Fruit fly (Drosophila melanogaster) whole organism, embryonic: ENCODE data around the gene CG46412.
A peak's percentile ranks its signal among the peaks of the same experiment; 100 is the strongest.

Source experiments
- Abd-B ChIP-seq: fragments of 200-800 bp; sonication (Bioruptor generic); optimal IDR thresholded peaks from 2 replicates; lab custom pipeline; 2018; ENCODE audit warnings: missing biosample characterization, mild to moderate bottlenecking, missing genetic modification characterization, moderate library complexity
- Atf3 ChIP-seq: fragments of 200-800 bp; sonication (Bioruptor generic); optimal IDR thresholded peaks from 3 replicates; lab custom pipeline; 2016; ENCODE audit warnings: missing biosample characterization, missing genetic modification characterization
- B-H2 ChIP-seq: fragments of 200-800 bp; sonication (Bioruptor generic); optimal IDR thresholded peaks from 2 replicates; lab custom pipeline; 2018; ENCODE audit warnings: missing biosample characterization, mild to moderate bottlenecking, missing genetic modification characterization
- Blimp-1 ChIP-seq: fragments of 200-800 bp; sonication (Bioruptor generic); optimal IDR thresholded peaks from 3 replicates; lab custom pipeline; 2018; ENCODE audit warnings: missing biosample characterization, missing genetic modification characterization, mild to moderate bottlenecking, moderate library complexity, missing genetic modification reagents
- CG10209 ChIP-seq: fragments of 200-800 bp; sonication (Bioruptor generic); optimal IDR thresholded peaks from 3 replicates; lab custom pipeline; 2017; ENCODE audit warnings: missing biosample characterization, mild to moderate bottlenecking, missing genetic modification characterization, missing genetic modification reagents
- CG10979 ChIP-seq: fragments of 200-800 bp; sonication (Bioruptor generic); optimal IDR thresholded peaks from 2 replicates; lab custom pipeline; 2018; ENCODE audit warnings: missing biosample characterization, mild to moderate bottlenecking, missing genetic modification characterization, moderate library complexity
- CG11247 ChIP-seq: fragments of 200-800 bp; sonication (Bioruptor generic); IDR thresholded peaks from 2 replicates; pipeline ENCODE4 v1.3.6; 2022; ENCODE audit warnings: missing biosample characterization, missing genetic modification characterization
- CG12299 ChIP-seq: fragments of 200-800 bp; sonication (Bioruptor generic); optimal IDR thresholded peaks from 2 replicates; lab custom pipeline; 2018; ENCODE audit warnings: missing biosample characterization, mild to moderate bottlenecking, missing genetic modification characterization
- CG12769 ChIP-seq: fragments of 200-800 bp; sonication (Bioruptor generic); optimal IDR thresholded peaks from 2 replicates; lab custom pipeline; 2019; ENCODE audit warnings: missing biosample characterization, mild to moderate bottlenecking, missing genetic modification characterization, moderate library complexity
- CG13296 ChIP-seq: fragments of 200-800 bp; sonication (Bioruptor generic); optimal IDR thresholded peaks from 3 replicates; lab custom pipeline; 2018; ENCODE audit warnings: missing biosample characterization, mild to moderate bottlenecking, missing genetic modification characterization
- CG15269 ChIP-seq: fragments of 200-800 bp; sonication (Bioruptor generic); optimal IDR thresholded peaks from 2 replicates; lab custom pipeline; 2018; ENCODE audit warnings: missing biosample characterization, mild to moderate bottlenecking, missing genetic modification characterization, moderate library complexity
- CG18476 ChIP-seq: fragments of 200-800 bp; sonication (Bioruptor generic); optimal IDR thresholded peaks from 2 replicates; lab custom pipeline; 2016; ENCODE audit warnings: missing biosample characterization, mild to moderate bottlenecking, missing genetic modification characterization
- CG18599 ChIP-seq: fragments of 200-800 bp; sonication (Bioruptor generic); optimal IDR thresholded peaks from 3 replicates; lab custom pipeline; 2017; ENCODE audit warnings: missing biosample characterization, missing genetic modification characterization, mild to moderate bottlenecking, moderate library complexity, missing genetic modification reagents
- CG18619 ChIP-seq: fragments of 200-800 bp; sonication (Bioruptor generic); optimal IDR thresholded peaks from 3 replicates; lab custom pipeline; 2017; ENCODE audit warnings: missing biosample characterization, mild to moderate bottlenecking, missing genetic modification characterization
- CG2678 ChIP-seq: fragments of 200-800 bp; sonication (Bioruptor generic); optimal IDR thresholded peaks from 3 replicates; lab custom pipeline; 2019; ENCODE audit warnings: missing biosample characterization, mild to moderate bottlenecking, missing genetic modification characterization, moderate library complexity
- CG34376 ChIP-seq: fragments of 200-800 bp; sonication (Bioruptor generic); optimal IDR thresholded peaks from 2 replicates; lab custom pipeline; 2018; ENCODE audit warnings: missing biosample characterization, mild to moderate bottlenecking, missing genetic modification characterization
- CG5180 ChIP-seq: fragments of 200-800 bp; sonication (Bioruptor generic); optimal IDR thresholded peaks from 3 replicates; lab custom pipeline; 2017; ENCODE audit warnings: missing biosample characterization, missing genetic modification characterization, mild to moderate bottlenecking, moderate library complexity, missing genetic modification reagents
- Dbx ChIP-seq: fragments of 200-800 bp; sonication (Bioruptor generic); IDR thresholded peaks from 3 replicates; pipeline ENCODE4 v1.3.6; 2022; ENCODE audit warnings: missing biosample characterization, missing genetic modification characterization
- Hey ChIP-seq: fragments of 200-800 bp; sonication (Bioruptor generic); optimal IDR thresholded peaks from 3 replicates; lab custom pipeline; 2018; ENCODE audit warnings: missing biosample characterization, mild to moderate bottlenecking, missing genetic modification characterization
- Hmx ChIP-seq: fragments of 200-800 bp; sonication (Bioruptor generic); optimal IDR thresholded peaks from 2 replicates; lab custom pipeline; 2016; ENCODE audit warnings: missing biosample characterization, missing genetic modification characterization
- Lim3 ChIP-seq: fragments of 200-800 bp; sonication (Bioruptor generic); IDR thresholded peaks from 2 replicates; pipeline ENCODE4 v1.3.6; 2022; ENCODE audit warnings: missing biosample characterization, missing genetic modification characterization
- Med ChIP-seq: fragments of 200-800 bp; sonication (Bioruptor generic); peaks from one replicate; lab custom pipeline; 2016; ENCODE audit warnings: missing biosample characterization, missing genetic modification characterization, mild to moderate bottlenecking, inconsistent platforms, moderate library complexity
- Meics ChIP-seq: fragments of 200-800 bp; sonication (Bioruptor generic); optimal IDR thresholded peaks from 2 replicates; lab custom pipeline; 2017; ENCODE audit warnings: missing biosample characterization, mild to moderate bottlenecking, missing genetic modification characterization
- Neu2 ChIP-seq: fragments of 200-800 bp; sonication (Bioruptor generic); optimal IDR thresholded peaks from 3 replicates; lab custom pipeline; 2016; ENCODE audit warnings: missing biosample characterization, missing genetic modification characterization, borderline replicate concordance
- Nf-YA ChIP-seq: fragments of 200-800 bp; sonication (Bioruptor generic); IDR thresholded peaks from 2 replicates; pipeline ENCODE4 v1.3.6; 2022; ENCODE audit warnings: missing biosample characterization, missing genetic modification characterization
- Nf-YC ChIP-seq: fragments of 200-800 bp; optimal IDR thresholded peaks from 3 replicates; lab custom pipeline; 2019; ENCODE audit warnings: missing biosample characterization, mild to moderate bottlenecking, missing genetic modification characterization, moderate library complexity
- NfI ChIP-seq: fragments of 200-800 bp; sonication (Bioruptor generic); optimal IDR thresholded peaks from 3 replicates; lab custom pipeline; 2018; ENCODE audit warnings: missing biosample characterization, mild to moderate bottlenecking, missing genetic modification characterization, moderate library complexity
- Optix ChIP-seq: fragments of 200-800 bp; sonication (Bioruptor generic); IDR thresholded peaks from 3 replicates; pipeline ENCODE4 v1.3.6; 2022; ENCODE audit warnings: missing biosample characterization, missing genetic modification characterization
- amos ChIP-seq: fragments of 200-800 bp; sonication (Bioruptor generic); IDR thresholded peaks from 2 replicates; pipeline ENCODE4 v1.3.6; 2022; ENCODE audit warnings: missing biosample characterization, missing genetic modification characterization; ENCODE audit not compliant: partially characterized antibody
- aop ChIP-seq: fragments of 200-800 bp; sonication (Bioruptor generic); IDR thresholded peaks from 2 replicates; pipeline ENCODE4 v1.3.6; 2022; ENCODE audit warnings: missing biosample characterization, missing genetic modification characterization
- ara ChIP-seq: fragments of 200-800 bp; sonication (Bioruptor generic); IDR thresholded peaks from 2 replicates; pipeline ENCODE4 v1.3.6; 2022; ENCODE audit warnings: missing biosample characterization, missing genetic modification characterization
- ato ChIP-seq: fragments of 200-800 bp; sonication (Bioruptor generic); IDR thresholded peaks from 2 replicates; pipeline ENCODE4 v1.3.6; 2022; ENCODE audit warnings: missing biosample characterization, missing genetic modification characterization; ENCODE audit not compliant: partially characterized antibody
- bcd ChIP-seq: fragments of 200-800 bp; sonication (Bioruptor generic); optimal IDR thresholded peaks from 2 replicates; lab custom pipeline; 2017; ENCODE audit warnings: missing biosample characterization, mild to moderate bottlenecking, missing genetic modification characterization
- crol ChIP-seq: fragments of 200-800 bp; sonication (Bioruptor generic); IDR thresholded peaks from 2 replicates; pipeline ENCODE4 v1.3.6; 2022; ENCODE audit warnings: missing biosample characterization, missing genetic modification characterization
- cwo ChIP-seq: fragments of 200-800 bp; sonication (Bioruptor generic); optimal IDR thresholded peaks from 3 replicates; lab custom pipeline; 2017; ENCODE audit warnings: missing biosample characterization, missing genetic modification characterization, mild to moderate bottlenecking, moderate library complexity, missing genetic modification reagents
- exex ChIP-seq: fragments of 200-800 bp; sonication (Bioruptor generic); optimal IDR thresholded peaks from 4 replicates; lab custom pipeline; 2018; ENCODE audit warnings: missing biosample characterization, mild to moderate bottlenecking, missing genetic modification characterization, moderate library complexity
- fd96Cb ChIP-seq: fragments of 200-800 bp; sonication (Bioruptor generic); optimal IDR thresholded peaks from 2 replicates; lab custom pipeline; 2018; ENCODE audit warnings: missing biosample characterization, mild to moderate bottlenecking, missing genetic modification characterization, moderate library complexity
- h ChIP-seq: fragments of >200 bp; optimal IDR thresholded peaks from 2 replicates; lab custom pipeline; 2017
- nau ChIP-seq: fragments of 200-800 bp; sonication (Bioruptor generic); optimal IDR thresholded peaks from 3 replicates; lab custom pipeline; 2017; ENCODE audit warnings: missing biosample characterization, mild to moderate bottlenecking, missing genetic modification characterization, missing genetic modification reagents
- org-1 ChIP-seq: fragments of 200-800 bp; sonication (Bioruptor generic); optimal IDR thresholded peaks from 2 replicates; lab custom pipeline; 2017; ENCODE audit warnings: missing biosample characterization, missing genetic modification characterization
- pan ChIP-seq, 4 experiments: fragments of >200 bp in 3 of 4; fragments of 200-800 bp in 1 of 4; sonication (Bioruptor generic) in 1 of 4; optimal IDR thresholded peaks in 3 of 4; IDR thresholded peaks in 1 of 4; 2 replicates each; pipeline versions ENCODE4 v1.3.6 to Lab custom; 2017 to 2022; ENCODE audit warnings: missing biosample characterization in 2 of 4, missing genetic modification characterization in 2 of 4, mixed read lengths in 1 of 4
- sd ChIP-seq: fragments of 200-800 bp; sonication (Bioruptor generic); optimal IDR thresholded peaks from 3 replicates; lab custom pipeline; 2018; ENCODE audit warnings: missing biosample characterization, mild to moderate bottlenecking, missing genetic modification characterization, moderate library complexity
- sens ChIP-seq: fragments of 200-800 bp; sonication (Bioruptor generic); peaks from one replicate; lab custom pipeline; 2016; ENCODE audit warnings: missing biosample characterization, missing genetic modification characterization
- sim ChIP-seq: fragments of 200-800 bp; sonication (Bioruptor generic); IDR thresholded peaks from 2 replicates; pipeline ENCODE4 v1.3.6; 2022; ENCODE audit warnings: missing biosample characterization, missing genetic modification characterization
- sob ChIP-seq: fragments of 200-800 bp; sonication (Bioruptor generic); IDR thresholded peaks from 2 replicates; pipeline ENCODE4 v1.3.6; 2022; ENCODE audit warnings: missing biosample characterization, missing genetic modification characterization
- sug ChIP-seq: fragments of 200-800 bp; optimal IDR thresholded peaks from 2 replicates; lab custom pipeline; 2019; ENCODE audit warnings: missing biosample characterization, mild to moderate bottlenecking, missing genetic modification characterization, moderate library complexity
- vfl ChIP-seq: fragments of 200-800 bp; sonication (Bioruptor generic); optimal IDR thresholded peaks from 2 replicates; lab custom pipeline; 2016; ENCODE audit warnings: missing biosample characterization, missing genetic modification characterization

CG46412 gene

dm6 chr3L:11530370-11530769 lies 33.5 kb downstream of the CG46412 start (continued):
- TF ChIP-seq fd96Cb (tag; lab: Kevin White, UChicago) = no peak
- peak; percentile 60 for TF ChIP-seq Med
- TF ChIP-seq Lim3 = peak; percentile 40; the same call in 1 of the 2 replicates
- peak; percentile 9 for TF ChIP-seq CG34376 (GFP tag; lab: Kevin White, UChicago)
- TF ChIP-seq cwo (GFP tag; lab: Kevin White, UChicago) = peak; percentile 30
- TF ChIP-seq CG11247 (GFP tag; lab: Robert Waterston, UW) = no peak
- TF ChIP-seq sens (GFP tag; lab: Kevin White, UChicago) = peak; percentile 69
- TF ChIP-seq Optix (GFP tag; lab: Robert Waterston, UW) = no peak
- TF ChIP-seq Hey = peak; percentile 41
- TF ChIP-seq CG18476 (GFP tag; lab: Kevin White, UChicago) = no peak
- no peak for TF ChIP-seq bcd (GFP tag; lab: Kevin White, UChicago)
- TF ChIP-seq Hmx (GFP tag; lab: Kevin White, UChicago) = no peak
- no peak for TF ChIP-seq Abd-B (GFP tag; lab: Kevin White, UChicago)
- TF ChIP-seq sim (GFP tag; lab: Robert Waterston, UW) = 0 out of 2 replicates have a peak, but pooled peaks have one; percentile 8
- peak; percentile 62 for TF ChIP-seq CG12769 (tag; lab: Kevin White, UChicago)
- no peak for TF ChIP-seq aop
- no peak for TF ChIP-seq Atf3
- TF ChIP-seq crol (GFP tag; lab: Robert Waterston, UW) = peak; percentile 64; the same call in 1 of the 2 replicates
- 0 out of 2 replicates have a peak, but pooled peaks have one; percentile 15 for TF ChIP-seq sob
- TF ChIP-seq amos (GFP tag; lab: Robert Waterston, UW) = no peak

DNA sequence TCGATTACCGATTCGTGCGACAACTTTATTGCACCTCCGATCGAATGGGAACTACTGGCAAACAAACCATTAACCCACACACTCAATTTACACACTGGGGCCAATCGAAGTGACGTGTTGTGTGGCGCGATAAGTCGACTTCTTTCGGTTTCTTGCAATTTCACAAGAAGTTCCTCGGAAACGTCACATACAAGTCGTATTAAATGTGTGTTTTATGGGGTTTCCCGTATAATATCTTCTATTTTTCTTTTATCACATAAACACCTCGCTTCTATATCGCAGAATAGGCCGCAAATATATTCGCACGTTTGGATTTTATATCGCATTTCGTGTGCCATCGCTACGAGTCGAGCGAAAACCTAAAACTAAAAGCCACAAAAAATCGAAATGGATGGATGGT lies 34.2 kb downstream of the CG46412 start:
- no peak for TF ChIP-seq org-1 (GFP tag; lab: Kevin White, UChicago)
- no peak for TF ChIP-seq ato (GFP tag; lab: Robert Waterston, UW)
- peak; percentile 1 for TF ChIP-seq sug
- peak; percentile 43 for TF ChIP-seq exex (tag; lab: Kevin White, UChicago)
- TF ChIP-seq NfI (GFP tag; lab: Kevin White, UChicago) = no peak
- TF ChIP-seq CG10979 (tag; lab: Kevin White, UChicago) = no peak
- no peak for TF ChIP-seq Blimp-1 (GFP tag; lab: Kevin White, UChicago)

DNA sequence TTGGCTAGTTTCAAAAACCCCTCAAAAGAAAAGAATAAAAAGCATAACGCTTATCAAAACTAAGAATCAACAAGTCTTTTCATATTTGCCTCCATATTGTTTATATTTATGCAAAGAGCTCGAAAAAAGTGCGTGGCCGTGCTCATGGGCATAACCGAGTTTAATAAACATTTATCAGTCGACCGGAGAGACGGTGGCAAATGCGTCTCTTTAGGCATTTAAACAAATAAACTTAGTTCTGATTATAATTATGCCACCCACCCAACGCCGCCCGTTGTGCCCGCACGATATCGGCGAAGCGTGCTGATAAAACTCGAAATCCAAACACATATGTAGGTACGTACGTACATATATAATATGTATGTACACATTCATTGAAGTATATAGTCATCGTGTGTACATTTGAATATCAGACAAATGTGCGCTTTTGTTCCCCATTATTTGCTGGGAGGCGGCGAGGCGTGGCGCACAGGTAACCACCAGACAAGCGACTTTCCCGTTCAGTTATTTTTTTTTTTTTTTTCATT lies 35.4 kb downstream of the CG46412 start:
- TF ChIP-seq Neu2 (GFP tag; lab: Kevin White, UChicago) (no peak), pan (optimal IDR thresholded peaks at IDR 0.05; lab: Kevin White, UChicago) (no peak), pan (GFP tag; optimal IDR thresholded peaks at IDR 0.05 in 1 of 2, IDR thresholded peaks at IDR 0.05 in 1 of 2) (peak in 1 of 2 experiments; percentile 37), Med (peak; percentile 32), Hey (peak; percentile 26), CG12769 (tag; lab: Kevin White, UChicago) (peak; percentile 37), CG18619 (peak; percentile 3), CG2678 (tag; lab: Kevin White, UChicago) (peak; percentile 65), Dbx (GFP tag; lab: Robert Waterston, UW) (0 out of 3 replicates have a peak, but pooled peaks have one; percentile 16), CG13296 (peak; percentile 61), CG5180 (GFP tag; lab: Kevin White, UChicago) (peak; percentile 16), CG15269 (tag; lab: Kevin White, UChicago) (peak; percentile 25), B-H2 (GFP tag; lab: Kevin White, UChicago) (no peak), CG10209 (GFP tag; lab: Kevin White, UChicago) (peak; percentile 37), h (lab: Kevin White, UChicago) (no peak), sd (tag; lab: Kevin White, UChicago) (peak; percentile 38), Meics (GFP tag; lab: Kevin White, UChicago) (peak; percentile 42), CG18599 (peak; percentile 69), CG12299 (peak; percentile 16), Nf-YC (tag; lab: Kevin White, UChicago) (peak; percentile 12), Nf-YA (GFP tag; lab: Robert Waterston, UW) (peak; percentile 16; the same call in 1 of the 2 replicates), ara (no peak), nau (GFP tag; lab: Kevin White, UChicago) (peak; percentile 23), vfl (no peak)
